Fruit fly (Drosophila melanogaster): ENCODE measurements around the gene Nop56.

Nop56 gene

dm6 chr3R:22424602-22425190, 3.8 kb upstream of the Nop56 start, which contains the start of gene pinta:
pinta (minus strand) TSS chr3R:22424929.
- TF ChIP-seq CG9727 (GFP tag; optimal IDR thresholded peaks at IDR 0.05): no peak
- peak; percentile 39 for TF ChIP-seq CG8924 (tag; optimal IDR thresholded peaks at IDR 0.05)
- TF ChIP-seq btn (GFP tag; optimal IDR thresholded peaks at IDR 0.05): no peak
- no peak for TF ChIP-seq CG9609 (GFP tag; optimal IDR thresholded peaks at IDR 0.05)
- TF ChIP-seq gsb (GFP tag; IDR thresholded peaks at IDR 0.05): no peak
- no peak for TF ChIP-seq MTF-1 (GFP tag; optimal IDR thresholded peaks at IDR 0.05; ENCODE audit: borderline replicate concordance)
- TF ChIP-seq CG10462 (GFP tag; optimal IDR thresholded peaks at IDR 0.05): no peak
- TF ChIP-seq Pdp1 (GFP tag; optimal IDR thresholded peaks at IDR 0.05): peak in 1 of 2 experiments; percentile 91
- no peak for TF ChIP-seq p53 (GFP tag; optimal IDR thresholded peaks at IDR 0.05)
- TF ChIP-seq Dp (GFP tag; optimal IDR thresholded peaks at IDR 0.05): peak; percentile 21
- no peak for TF ChIP-seq ac (GFP tag; optimal IDR thresholded peaks at IDR 0.05)
- no peak for TF ChIP-seq CG10431 (GFP tag; optimal IDR thresholded peaks at IDR 0.05)
- no peak for TF ChIP-seq CG4854 (GFP tag; optimal IDR thresholded peaks at IDR 0.05)
- peak; percentile 93 for TF ChIP-seq CG11504 (tag; optimal IDR thresholded peaks at IDR 0.05)
- peak; percentile 37 for TF ChIP-seq BEAF-32 (GFP tag; optimal IDR thresholded peaks at IDR 0.05)
- no peak for TF ChIP-seq CG1647 (GFP tag; optimal IDR thresholded peaks at IDR 0.05)
- peak; percentile 54 for TF ChIP-seq CG13287 (GFP tag; IDR thresholded peaks at IDR 0.05; ENCODE audit: partially characterized antibody)
- no peak for TF ChIP-seq zf30C (GFP tag; optimal IDR thresholded peaks at IDR 0.05)
- TF ChIP-seq CG12659 (GFP tag; optimal IDR thresholded peaks at IDR 0.05): no peak
- TF ChIP-seq dpn (GFP tag; optimal IDR thresholded peaks at IDR 0.05): no peak
- no peak for TF ChIP-seq CG15011 (GFP tag; optimal IDR thresholded peaks at IDR 0.05)
- no peak for TF ChIP-seq dm (GFP tag; optimal IDR thresholded peaks at IDR 0.05)
- TF ChIP-seq CG6791 (GFP tag; IDR thresholded peaks at IDR 0.05; ENCODE audit: partially characterized antibody): no peak
- TF ChIP-seq CG15601 (tag; optimal IDR thresholded peaks at IDR 0.05): no peak
- TF ChIP-seq CG4360 (GFP tag; IDR thresholded peaks at IDR 0.05): peak; percentile 27; the same call in 1 of the 2 replicates
- TF ChIP-seq CG16813 (GFP tag; IDR thresholded peaks at IDR 0.05; ENCODE audit: partially characterized antibody): 0 out of 3 replicates have a peak, but pooled peaks have one; percentile 22
- no peak for TF ChIP-seq tap (tag; optimal IDR thresholded peaks at IDR 0.05)
- TF ChIP-seq Max (GFP tag; optimal IDR thresholded peaks at IDR 0.05): no peak
- peak; percentile 44 for TF ChIP-seq Myb (GFP tag; optimal IDR thresholded peaks at IDR 0.05)
- TF ChIP-seq CG17912 (GFP tag; optimal IDR thresholded peaks at IDR 0.05): no peak
- TF ChIP-seq tin (GFP tag; optimal IDR thresholded peaks at IDR 0.05): no peak
- no peak for TF ChIP-seq CG6272 (GFP tag; IDR thresholded peaks at IDR 0.05)
- TF ChIP-seq sens-2 (GFP tag; IDR thresholded peaks at IDR 0.05): no peak
- TF ChIP-seq mam (GFP tag; optimal IDR thresholded peaks at IDR 0.05): no peak
- no peak for TF ChIP-seq fd3F (GFP tag; optimal IDR thresholded peaks at IDR 0.05)
- no peak for TF ChIP-seq gcm (GFP tag; optimal IDR thresholded peaks at IDR 0.05)
- 0 out of 2 replicates have a peak, but pooled peaks have one; percentile 13 for TF ChIP-seq hbn (GFP tag; IDR thresholded peaks at IDR 0.05; ENCODE audit: partially characterized antibody)
- TF ChIP-seq Dll (GFP tag; IDR thresholded peaks at IDR 0.05; ENCODE audit: partially characterized antibody): 0 out of 4 replicates have a peak, but pooled peaks have one; percentile 29
- no peak for TF ChIP-seq CG2199 (GFP tag; IDR thresholded peaks at IDR 0.05)
- TF ChIP-seq gcm2 (GFP tag; optimal IDR thresholded peaks at IDR 0.05): no peak
- peak; percentile 20 for TF ChIP-seq E2f2 (GFP tag; IDR thresholded peaks at IDR 0.05)
- TF ChIP-seq CG10321 (GFP tag; IDR thresholded peaks at IDR 0.05): no peak
- TF ChIP-seq shn (GFP tag; optimal IDR thresholded peaks at IDR 0.05): no peak
- TF ChIP-seq Hr39 (optimal IDR thresholded peaks at IDR 0.05): no peak
- TF ChIP-seq CG6813 (GFP tag; optimal IDR thresholded peaks at IDR 0.05): no peak
- TF ChIP-seq psq (GFP tag; optimal IDR thresholded peaks at IDR 0.05): no peak
- no peak for TF ChIP-seq stwl (tag; optimal IDR thresholded peaks at IDR 0.05)
- no peak for TF ChIP-seq Spps (tag; optimal IDR thresholded peaks at IDR 0.05)
- TF ChIP-seq lov (optimal IDR thresholded peaks at IDR 0.05): no peak
- TF ChIP-seq lov (GFP tag; IDR thresholded peaks at IDR 0.05): no peak

Data from whole organism, embryonic.